Worm (Caenorhabditis elegans) whole organism, L4 larva: ENCODE results near the gene cdh-1.

Experiments
- F10B5.3 ChIP-seq: sonication (generic microtip); optimal IDR thresholded peaks from 2 replicates; lab custom pipeline; 2016; ENCODE audit warnings: mild to moderate bottlenecking, missing genetic modification characterization, missing compliant biosample characterization
- F26F4.8 ChIP-seq: fragments of 200-800 bp; sonication (Bioruptor generic); conservative IDR thresholded peaks from 2 replicates; pipeline ENCODE4 v1.3.6; 2022; ENCODE audit warnings: missing genetic modification characterization, missing compliant biosample characterization
- T20F7.1 ChIP-seq: fragments of 200-800 bp; sonication (Bioruptor generic); optimal IDR thresholded peaks from 2 replicates; lab custom pipeline; 2018; ENCODE audit warnings: mild to moderate bottlenecking, missing genetic modification characterization, missing compliant biosample characterization
- Y48G9A.11 ChIP-seq: fragments of 200-800 bp; sonication (Bioruptor generic); IDR thresholded peaks from 2 replicates; pipeline ENCODE4 v1.3.6; 2022; ENCODE audit warnings: missing genetic modification reagents, missing genetic modification characterization, missing compliant biosample characterization
- Y75B8A.6 ChIP-seq: fragments of 200-800 bp; sonication (Bioruptor generic); IDR thresholded peaks from 2 replicates; pipeline ENCODE4 v1.3.6; 2022; ENCODE audit warnings: missing genetic modification reagents, missing genetic modification characterization, missing compliant biosample characterization
- ZK337.2 ChIP-seq: fragments of 200-800 bp; sonication (Bioruptor generic); IDR thresholded peaks from 2 replicates; pipeline ENCODE4 v1.3.6; 2022; ENCODE audit warnings: missing genetic modification reagents, missing genetic modification characterization, missing compliant biosample characterization
- aha-1 ChIP-seq: fragments of 150-350 bp; peaks from one replicate; lab custom pipeline; 2014; ENCODE audit warnings: missing biosample characterization, missing genetic modification characterization
- aly-2 ChIP-seq: sonication (generic microtip); optimal IDR thresholded peaks from 2 replicates; lab custom pipeline; 2018; ENCODE audit warnings: missing biosample characterization, missing genetic modification characterization
- ama-1 ChIP-seq: fragments of 150-350 bp; optimal IDR thresholded peaks from 2 replicates; lab custom pipeline; 2014; ENCODE audit warnings: inconsistent platforms, mixed read lengths
- ceh-20 ChIP-seq: fragments of 200-800 bp; sonication (Bioruptor generic); IDR thresholded peaks from 2 replicates; pipeline ENCODE4 v1.3.6; 2022; ENCODE audit warnings: missing genetic modification reagents, missing genetic modification characterization, missing compliant biosample characterization
- ceh-62 ChIP-seq: sonication (generic microtip); optimal IDR thresholded peaks from 2 replicates; lab custom pipeline; 2017; ENCODE audit warnings: missing biosample characterization, missing genetic modification characterization
- ceh-82 ChIP-seq: sonication (generic microtip); optimal IDR thresholded peaks from 2 replicates; lab custom pipeline; 2017; ENCODE audit warnings: missing biosample characterization, missing genetic modification characterization
- cey-2 ChIP-seq: sonication (generic microtip); optimal IDR thresholded peaks from 3 replicates; lab custom pipeline; 2017; ENCODE audit warnings: missing genetic modification characterization, mild to moderate bottlenecking, missing compliant biosample characterization, antibody characterized with exemption, borderline replicate concordance; ENCODE audit not compliant: insufficient read depth
- daf-12 ChIP-seq: fragments of 150-350 bp; optimal IDR thresholded peaks from 2 replicates; lab custom pipeline; 2014; ENCODE audit warnings: missing biosample characterization, missing genetic modification reagents, missing genetic modification characterization
- dpl-1 ChIP-seq: fragments of 150-350 bp; optimal IDR thresholded peaks from 2 replicates; lab custom pipeline; 2014; ENCODE audit warnings: missing biosample characterization, missing genetic modification reagents, missing genetic modification characterization
- duxl-1 ChIP-seq: sonication (generic microtip); optimal IDR thresholded peaks from 2 replicates; lab custom pipeline; 2016; ENCODE audit warnings: mild to moderate bottlenecking, missing genetic modification characterization, moderate library complexity, missing compliant biosample characterization; ENCODE audit not compliant: poor library complexity
- dve-1 ChIP-seq: sonication (generic microtip); optimal IDR thresholded peaks from 2 replicates; lab custom pipeline; 2017; ENCODE audit warnings: antibody characterized with exemption, mild to moderate bottlenecking, missing genetic modification characterization, missing compliant biosample characterization; ENCODE audit not compliant: insufficient read depth
- egl-43 ChIP-seq: fragments of 200-800 bp; sonication (Bioruptor generic); IDR thresholded peaks from 2 replicates; pipeline ENCODE4 v1.3.6; 2022; ENCODE audit warnings: missing genetic modification reagents, missing genetic modification characterization, missing compliant biosample characterization
- fkh-10 ChIP-seq: fragments of 150-350 bp; optimal IDR thresholded peaks from 2 replicates; lab custom pipeline; 2014; ENCODE audit warnings: missing biosample characterization, missing genetic modification reagents, missing genetic modification characterization
- gei-8 ChIP-seq: fragments of 200-800 bp; sonication (Bioruptor generic); optimal IDR thresholded peaks from 2 replicates; lab custom pipeline; 2018; ENCODE audit warnings: mild to moderate bottlenecking, missing genetic modification characterization, missing compliant biosample characterization
- hif-1 ChIP-seq, 2 experiments: sonication (generic microtip); optimal IDR thresholded peaks; 2 replicates each; lab custom pipeline; 2016 to 2017; ENCODE audit warnings: missing compliant biosample characterization in 2 of 2, missing genetic modification characterization in 2 of 2, missing genetic modification reagents in 2 of 2, missing genotype in 2 of 2, mild to moderate bottlenecking in 1 of 2
- hlh-11 ChIP-seq: fragments of 200-800 bp; sonication (Bioruptor generic); optimal IDR thresholded peaks from 2 replicates; lab custom pipeline; 2018; ENCODE audit warnings: mild to moderate bottlenecking, missing genetic modification characterization, missing compliant biosample characterization
- jun-1 ChIP-seq: fragments of 150-350 bp; optimal IDR thresholded peaks from 2 replicates; lab custom pipeline; 2014; ENCODE audit warnings: missing biosample characterization, missing genetic modification reagents, missing genetic modification characterization
- lim-7 ChIP-seq: fragments of 200-800 bp; sonication (Bioruptor generic); IDR thresholded peaks from 2 replicates; pipeline ENCODE4 v1.3.6; 2022; ENCODE audit warnings: missing genetic modification characterization, missing compliant biosample characterization
- lin-1 ChIP-seq: fragments of 200-800 bp; sonication (Bioruptor generic); IDR thresholded peaks from 2 replicates; pipeline ENCODE4 v1.3.6; 2022; ENCODE audit warnings: missing genetic modification reagents, missing genetic modification characterization, missing compliant biosample characterization
- lin-13 ChIP-seq: fragments of 150-350 bp; optimal IDR thresholded peaks from 2 replicates; lab custom pipeline; 2014; ENCODE audit warnings: missing biosample characterization, missing genetic modification reagents, missing genetic modification characterization
- lin-15B ChIP-seq: fragments of 150-350 bp; sonication (generic microtip); optimal IDR thresholded peaks from 3 replicates; lab custom pipeline; 2014; ENCODE audit warnings: missing biosample characterization, missing genetic modification characterization
- lin-38 ChIP-seq: fragments of 200-800 bp; sonication (Bioruptor generic); IDR thresholded peaks from 2 replicates; pipeline ENCODE4 v1.3.6; 2022; ENCODE audit warnings: missing genetic modification reagents, missing genetic modification characterization, missing compliant biosample characterization
- lsy-2 ChIP-seq, 2 experiments: fragments of 150-350 bp in 1 of 2; sonication (generic microtip) in 1 of 2; optimal IDR thresholded peaks; 2 replicates each; lab custom pipeline; 2014 to 2017; ENCODE audit warnings: missing biosample characterization in 2 of 2, missing genetic modification characterization in 2 of 2
- madf-9 ChIP-seq: fragments of 200-800 bp; sonication (Bioruptor generic); conservative IDR thresholded peaks from 2 replicates; pipeline ENCODE4 v1.3.6; 2022; ENCODE audit warnings: missing genetic modification reagents, missing genetic modification characterization, missing compliant biosample characterization
- mdt-29 ChIP-seq: fragments of 200-800 bp; sonication (Bioruptor generic); IDR thresholded peaks from 2 replicates; pipeline ENCODE4 v1.3.6; 2022; ENCODE audit warnings: missing genetic modification reagents, missing genetic modification characterization, missing compliant biosample characterization
- mep-1 ChIP-seq: fragments of 150-350 bp; sonication (generic microtip); optimal IDR thresholded peaks from 3 replicates; lab custom pipeline; 2014; ENCODE audit warnings: missing biosample characterization, missing genetic modification characterization
- nhr-10 ChIP-seq: fragments of 150-350 bp; optimal IDR thresholded peaks from 2 replicates; lab custom pipeline; 2014; ENCODE audit warnings: missing biosample characterization, missing genetic modification characterization
- nhr-102 ChIP-seq: sonication (generic microtip); optimal IDR thresholded peaks from 2 replicates; lab custom pipeline; 2016; ENCODE audit warnings: mild to moderate bottlenecking, missing genetic modification characterization, moderate library complexity, missing compliant biosample characterization
- nhr-11 ChIP-seq: fragments of 150-350 bp; optimal IDR thresholded peaks from 2 replicates; lab custom pipeline; 2014; ENCODE audit warnings: missing biosample characterization, missing genetic modification characterization
- nhr-111 ChIP-seq: fragments of 200-800 bp; sonication (Bioruptor generic); optimal IDR thresholded peaks from 2 replicates; lab custom pipeline; 2018; ENCODE audit warnings: mild to moderate bottlenecking, missing genetic modification characterization, missing compliant biosample characterization
- nhr-237 ChIP-seq: sonication (generic microtip); optimal IDR thresholded peaks from 2 replicates; lab custom pipeline; 2017; ENCODE audit warnings: missing biosample characterization, missing genetic modification characterization
- nhr-41 ChIP-seq: fragments of 200-800 bp; sonication (Bioruptor generic); IDR thresholded peaks from 2 replicates; pipeline ENCODE4 v1.3.6; 2022; ENCODE audit warnings: missing genetic modification reagents, missing genetic modification characterization, missing compliant biosample characterization
- nhr-48 ChIP-seq: sonication (generic microtip); optimal IDR thresholded peaks from 2 replicates; lab custom pipeline; 2016; ENCODE audit warnings: mild to moderate bottlenecking, missing genetic modification characterization, missing compliant biosample characterization
- nhr-6 ChIP-seq: fragments of 150-350 bp; optimal IDR thresholded peaks from 2 replicates; lab custom pipeline; 2014; ENCODE audit warnings: missing biosample characterization, missing genetic modification characterization
- pha-4 ChIP-seq, 2 experiments: fragments of 150-350 bp in 1 of 2; fragments of 200-800 bp in 1 of 2; sonication (Bioruptor generic) in 1 of 2; IDR thresholded peaks in 1 of 2; optimal IDR thresholded peaks in 1 of 2; 2 replicates each; pipeline versions ENCODE4 v1.3.6 to Lab custom; 2014 to 2022; ENCODE audit warnings: missing genetic modification characterization in 2 of 2, missing genetic modification reagents in 2 of 2, missing biosample characterization in 1 of 2, missing compliant biosample characterization in 1 of 2
- php-3 ChIP-seq: fragments of 200-800 bp; sonication (Bioruptor generic); IDR thresholded peaks from 2 replicates; pipeline ENCODE4 v1.3.6; 2022; ENCODE audit warnings: missing genetic modification reagents, missing genetic modification characterization, missing compliant biosample characterization
- saeg-2 ChIP-seq: fragments of 200-800 bp; sonication (Bioruptor generic); IDR thresholded peaks from 2 replicates; pipeline ENCODE4 v1.3.6; 2022; ENCODE audit warnings: missing genetic modification reagents, missing genetic modification characterization, missing compliant biosample characterization
- spr-1 ChIP-seq: sonication (generic microtip); optimal IDR thresholded peaks from 2 replicates; lab custom pipeline; 2016; ENCODE audit warnings: mild to moderate bottlenecking, missing genetic modification characterization, missing compliant biosample characterization
- tag-97 ChIP-seq: fragments of 200-800 bp; sonication (Bioruptor generic); IDR thresholded peaks from 2 replicates; pipeline ENCODE4 v1.3.6; 2022; ENCODE audit warnings: missing genetic modification characterization, missing compliant biosample characterization
- tra-1 ChIP-seq: fragments of 200-800 bp; sonication (Bioruptor generic); IDR thresholded peaks from 2 replicates; pipeline ENCODE4 v1.3.6; 2022; ENCODE audit warnings: missing genetic modification reagents, missing genetic modification characterization, missing compliant biosample characterization
- zfp-3 ChIP-seq: fragments of 200-800 bp; sonication (Bioruptor generic); conservative IDR thresholded peaks from 2 replicates; pipeline ENCODE4 v1.3.6; 2022; ENCODE audit warnings: missing genetic modification reagents, missing genetic modification characterization, missing compliant biosample characterization
- zip-11 ChIP-seq: fragments of 200-800 bp; sonication (Bioruptor generic); IDR thresholded peaks from 2 replicates; pipeline ENCODE4 v1.3.6; 2022; ENCODE audit warnings: missing genetic modification characterization, missing compliant biosample characterization
- zip-2 ChIP-seq: fragments of 150-350 bp; optimal IDR thresholded peaks from 2 replicates; lab custom pipeline; 2014; ENCODE audit warnings: missing biosample characterization, missing genetic modification characterization
- ztf-7 ChIP-seq: fragments of 150-350 bp; optimal IDR thresholded peaks from 2 replicates; lab custom pipeline; 2014; ENCODE audit warnings: missing biosample characterization, missing genetic modification characterization

cdh-1 gene

DNA sequence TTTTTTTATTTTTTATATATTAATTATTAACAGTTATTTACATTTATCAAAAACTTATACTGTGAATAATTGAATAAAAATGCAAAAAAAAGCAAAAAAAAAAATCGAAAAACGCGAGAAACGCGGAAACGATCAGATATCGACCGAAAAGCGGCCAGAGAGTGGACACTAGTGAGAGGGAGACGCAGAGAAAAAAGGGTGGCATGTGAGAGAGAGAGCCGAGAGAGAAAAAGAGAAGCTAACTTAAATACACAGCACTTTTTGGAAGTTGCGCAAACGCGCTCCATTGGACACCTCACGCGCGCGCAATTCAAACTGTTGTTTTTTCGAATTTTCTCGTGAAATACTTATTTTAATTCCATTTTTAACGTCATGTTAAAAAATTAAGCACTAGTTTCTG lies 55.8 kb downstream of the cdh-1 start (continued):
- TF ChIP-seq ZK337.2 (no peak), mdt-29 (no peak), Y48G9A.11 (no peak), lin-38 (GFP tag; lab: Robert Waterston, UW) (peak; percentile 98), T20F7.1 (no peak), ztf-7 (no peak), ceh-20 (GFP tag; lab: Robert Waterston, UW) (peak; percentile 80), tra-1 (GFP tag; lab: Robert Waterston, UW) (peak; percentile 79), nhr-237 (no peak), jun-1 (no peak), nhr-41 (GFP tag; lab: Robert Waterston, UW) (no peak), nhr-48 (tag; lab: Kevin White, UChicago) (peak; percentile 34), F26F4.8 (GFP tag; lab: Robert Waterston, UW) (no peak), aha-1 (tag; lab: Kevin White, UChicago) (no peak), Y75B8A.6 (no peak), hif-1 (tag; optimal IDR thresholded peaks at IDR 0.05; lab: Kevin White, UChicago) (peak in 1 of 2 experiments; percentile 58), spr-1 (tag; lab: Kevin White, UChicago) (peak; percentile 28), saeg-2 (GFP tag; lab: Robert Waterston, UW) (0 out of 2 replicates have a peak, but pooled peaks have one; percentile 28), dpl-1 (GFP tag; lab: Kevin White, UChicago) (peak; percentile 86), nhr-10 (tag; lab: Kevin White, UChicago) (no peak), pha-4 (GFP tag; IDR thresholded peaks at IDR 0.05; lab: Robert Waterston, UW) (peak; percentile 71), pha-4 (tag; optimal IDR thresholded peaks at IDR 0.05; lab: Kevin White, UChicago) (peak; percentile 44), php-3 (GFP tag; lab: Robert Waterston, UW) (no peak), nhr-102 (tag; lab: Kevin White, UChicago) (no peak), mep-1 (tag; lab: Kevin White, UChicago) (peak; percentile 79), nhr-6 (tag; lab: Kevin White, UChicago) (peak; percentile 30), lin-15B (tag; lab: Kevin White, UChicago) (no peak), nhr-11 (tag; lab: Kevin White, UChicago) (peak; percentile 35), ama-1 (lab: Kevin White, UChicago) (no peak), tag-97 (GFP tag; lab: Robert Waterston, UW) (no peak), fkh-10 (GFP tag; lab: Kevin White, UChicago) (peak; percentile 63), F10B5.3 (tag; lab: Kevin White, UChicago) (no peak), zip-11 (GFP tag; lab: Robert Waterston, UW) (no peak), madf-9 (GFP tag; lab: Robert Waterston, UW) (peak; percentile 39; the same call in 1 of the 2 replicates), lin-1 (GFP tag; lab: Robert Waterston, UW) (0 out of 2 replicates have a peak, but pooled peaks have one; percentile 12), hlh-11 (peak; percentile 89), aly-2 (no peak), lim-7 (GFP tag; lab: Robert Waterston, UW) (no peak), lsy-2 (tag; optimal IDR thresholded peaks at IDR 0.05; lab: Kevin White, UChicago) (peak; percentile 41 to 84), egl-43 (GFP tag; lab: Robert Waterston, UW) (no peak), duxl-1 (tag; lab: Kevin White, UChicago) (no peak), ceh-62 (no peak), gei-8 (GFP tag; lab: Kevin White, UChicago) (no peak), zfp-3 (GFP tag; lab: Robert Waterston, UW) (no peak), daf-12 (tag; lab: Kevin White, UChicago) (no peak), dve-1 (tag; lab: Kevin White, UChicago) (peak; percentile 53), zip-2 (no peak), lin-13 (GFP tag; lab: Kevin White, UChicago) (peak; percentile 80), nhr-111 (GFP tag; lab: Kevin White, UChicago) (no peak), cey-2 (tag; lab: Kevin White, UChicago) (no peak), ceh-82 (tag; lab: Kevin White, UChicago) (no peak)
- TF ChIP-seq, all 104 proteins: peak for 37
